Worm (Caenorhabditis elegans) whole organism, L2 larva: ENCODE results near the gene sra-27.

Source experiments
- C34F6.9 ChIP-seq: fragments of 150-350 bp; optimal IDR thresholded peaks from 2 replicates; lab custom pipeline; 2014; ENCODE audit warnings: missing biosample characterization, missing genetic modification characterization
- F13H6.1 ChIP-seq: sonication (generic microtip); optimal IDR thresholded peaks from 2 replicates; lab custom pipeline; 2016; ENCODE audit warnings: missing genetic modification characterization, missing compliant biosample characterization
- R02D3.7 ChIP-seq: fragments of 150-350 bp; optimal IDR thresholded peaks from 2 replicates; lab custom pipeline; 2014; ENCODE audit warnings: missing biosample characterization, missing genetic modification characterization
- Y55F3AM.14 ChIP-seq: fragments of 200-800 bp; sonication (Bioruptor generic); optimal IDR thresholded peaks from 2 replicates; lab custom pipeline; 2018; ENCODE audit warnings: mild to moderate bottlenecking, missing genetic modification characterization, missing compliant biosample characterization
- ZK546.5 ChIP-seq: sonication (generic microtip); optimal IDR thresholded peaks from 2 replicates; lab custom pipeline; 2017; ENCODE audit warnings: missing biosample characterization, missing genetic modification characterization
- alr-1 ChIP-seq: fragments of 150-350 bp; optimal IDR thresholded peaks from 2 replicates; lab custom pipeline; 2014; ENCODE audit warnings: missing biosample characterization, missing genetic modification characterization
- aly-2 ChIP-seq: fragments of 150-350 bp; optimal IDR thresholded peaks from 2 replicates; lab custom pipeline; 2014; ENCODE audit warnings: missing biosample characterization, missing genetic modification characterization
- ama-1 ChIP-seq: fragments of 150-350 bp; optimal IDR thresholded peaks from 2 replicates; lab custom pipeline; 2018; ENCODE audit warnings: inconsistent platforms
- blmp-1 ChIP-seq: sonication (generic microtip); optimal IDR thresholded peaks from 2 replicates; lab custom pipeline; 2017; ENCODE audit warnings: missing genetic modification characterization, mild to moderate bottlenecking, missing compliant biosample characterization, antibody characterized with exemption, moderate library complexity; ENCODE audit not compliant: insufficient read depth
- ceh-16 ChIP-seq: fragments of 150-350 bp; optimal IDR thresholded peaks from 2 replicates; lab custom pipeline; 2014; ENCODE audit warnings: missing biosample characterization, missing genetic modification characterization
- ceh-82 ChIP-seq: fragments of 150-350 bp; optimal IDR thresholded peaks from 2 replicates; lab custom pipeline; 2014; ENCODE audit warnings: missing biosample characterization, missing genetic modification characterization
- crh-2 ChIP-seq: sonication (generic microtip); optimal IDR thresholded peaks from 2 replicates; lab custom pipeline; 2017; ENCODE audit warnings: missing biosample characterization, missing genetic modification characterization
- dmd-4 ChIP-seq: sonication (generic microtip); optimal IDR thresholded peaks from 2 replicates; lab custom pipeline; 2017; ENCODE audit warnings: missing biosample characterization, missing genetic modification characterization
- egl-27 ChIP-seq: sonication (generic microtip); optimal IDR thresholded peaks from 3 replicates; lab custom pipeline; 2017; ENCODE audit warnings: missing biosample characterization, missing genetic modification reagents, missing genetic modification characterization
- elt-1 ChIP-seq: fragments of 150-350 bp; optimal IDR thresholded peaks from 2 replicates; lab custom pipeline; 2014; ENCODE audit warnings: missing biosample characterization, missing genetic modification characterization
- elt-3 ChIP-seq: sonication (generic microtip); optimal IDR thresholded peaks from 2 replicates; lab custom pipeline; 2017; ENCODE audit warnings: missing biosample characterization, missing genetic modification characterization
- fos-1 ChIP-seq: fragments of 150-350 bp; optimal IDR thresholded peaks from 2 replicates; lab custom pipeline; 2014; ENCODE audit warnings: missing biosample characterization, missing genetic modification characterization
- gmeb-1 ChIP-seq: fragments of 150-350 bp; optimal IDR thresholded peaks from 2 replicates; lab custom pipeline; 2014; ENCODE audit warnings: missing biosample characterization, missing genetic modification characterization
- lin-11 ChIP-seq: fragments of 150-350 bp; sonication (generic microtip); optimal IDR thresholded peaks from 2 replicates; lab custom pipeline; 2014; ENCODE audit warnings: missing biosample characterization, missing genetic modification characterization, inconsistent platforms, mixed read lengths
- lin-13 ChIP-seq: fragments of 150-350 bp; optimal IDR thresholded peaks from 2 replicates; lab custom pipeline; 2014; ENCODE audit warnings: missing biosample characterization, missing genetic modification reagents, missing genetic modification characterization
- lin-39 ChIP-seq: fragments of 150-350 bp; optimal IDR thresholded peaks from 2 replicates; lab custom pipeline; 2014; ENCODE audit warnings: missing biosample characterization, missing genetic modification reagents, missing genetic modification characterization
- lsy-2 ChIP-seq, 2 experiments: fragments of 150-350 bp in 1 of 2; sonication (generic microtip) in 1 of 2; optimal IDR thresholded peaks; 2 replicates each; lab custom pipeline; 2014 to 2017; ENCODE audit warnings: missing biosample characterization in 2 of 2, missing genetic modification characterization in 2 of 2
- mab-5 ChIP-seq: fragments of 150-350 bp; optimal IDR thresholded peaks from 2 replicates; lab custom pipeline; 2014; ENCODE audit warnings: missing biosample characterization, missing genetic modification characterization
- mbf-1 ChIP-seq: sonication (generic microtip); optimal IDR thresholded peaks from 2 replicates; lab custom pipeline; 2017; ENCODE audit warnings: missing biosample characterization, missing genetic modification characterization
- mdl-1 ChIP-seq, 2 experiments: fragments of 150-350 bp in 1 of 2; sonication (generic microtip) in 1 of 2; optimal IDR thresholded peaks; 2 replicates each; lab custom pipeline; 2017; ENCODE audit warnings: missing biosample characterization in 2 of 2, missing genetic modification characterization in 2 of 2
- nhr-10 ChIP-seq: sonication (generic microtip); optimal IDR thresholded peaks from 2 replicates; lab custom pipeline; 2017; ENCODE audit warnings: missing biosample characterization, missing genetic modification characterization
- nhr-11 ChIP-seq: fragments of 150-350 bp; optimal IDR thresholded peaks from 2 replicates; lab custom pipeline; 2014; ENCODE audit warnings: missing biosample characterization, missing genetic modification characterization
- nhr-12 ChIP-seq: fragments of 150-350 bp; optimal IDR thresholded peaks from 2 replicates; lab custom pipeline; 2014; ENCODE audit warnings: missing biosample characterization, missing genetic modification characterization
- nhr-129 ChIP-seq: fragments of 150-350 bp; optimal IDR thresholded peaks from 2 replicates; lab custom pipeline; 2014; ENCODE audit warnings: missing biosample characterization, missing genetic modification characterization
- nhr-21 ChIP-seq: fragments of 150-350 bp; optimal IDR thresholded peaks from 2 replicates; lab custom pipeline; 2014; ENCODE audit warnings: missing biosample characterization, missing genetic modification characterization
- nhr-23 ChIP-seq: fragments of 150-350 bp; optimal IDR thresholded peaks from 2 replicates; lab custom pipeline; 2014; ENCODE audit warnings: missing biosample characterization, missing genetic modification reagents, missing genetic modification characterization
- nhr-237 ChIP-seq: fragments of 150-350 bp; optimal IDR thresholded peaks from 2 replicates; lab custom pipeline; 2014; ENCODE audit warnings: missing biosample characterization, missing genetic modification characterization
- nhr-25 ChIP-seq: fragments of 150-350 bp; sonication (generic microtip); optimal IDR thresholded peaks from 3 replicates; lab custom pipeline; 2014; ENCODE audit warnings: missing biosample characterization, missing genetic modification characterization
- nhr-6 ChIP-seq: fragments of 150-350 bp; optimal IDR thresholded peaks from 2 replicates; lab custom pipeline; 2014; ENCODE audit warnings: missing biosample characterization, missing genetic modification characterization
- nhr-77 ChIP-seq: fragments of 150-350 bp; optimal IDR thresholded peaks from 2 replicates; lab custom pipeline; 2014; ENCODE audit warnings: missing biosample characterization, missing genetic modification characterization
- peb-1 ChIP-seq: fragments of 150-350 bp; optimal IDR thresholded peaks from 2 replicates; lab custom pipeline; 2014; ENCODE audit warnings: missing biosample characterization, missing genetic modification characterization
- sem-4 ChIP-seq: fragments of 150-350 bp; optimal IDR thresholded peaks from 2 replicates; lab custom pipeline; 2014; ENCODE audit warnings: missing biosample characterization, missing genetic modification reagents, missing genetic modification characterization
- skn-1 ChIP-seq: sonication (generic microtip); optimal IDR thresholded peaks from 2 replicates; lab custom pipeline; 2017; ENCODE audit warnings: missing biosample characterization, missing genetic modification characterization
- sma-3 ChIP-seq: sonication (generic microtip); optimal IDR thresholded peaks from 2 replicates; lab custom pipeline; 2016; ENCODE audit warnings: missing genetic modification reagents, missing genetic modification characterization, missing compliant biosample characterization
- sma-9 ChIP-seq, 2 experiments: fragments of 150-350 bp in 1 of 2; sonication (generic microtip) in 1 of 2; optimal IDR thresholded peaks; 2 replicates each; lab custom pipeline; 2014 to 2016; ENCODE audit warnings: missing genetic modification characterization in 2 of 2, mild to moderate bottlenecking in 1 of 2, missing biosample characterization in 1 of 2, missing compliant biosample characterization in 1 of 2, missing genetic modification reagents in 1 of 2, moderate library complexity in 1 of 2
- snpc-4 ChIP-seq: fragments of 150-350 bp; optimal IDR thresholded peaks from 2 replicates; lab custom pipeline; 2014; ENCODE audit warnings: missing biosample characterization, missing genetic modification characterization
- unc-39 ChIP-seq: fragments of 150-350 bp; optimal IDR thresholded peaks from 2 replicates; lab custom pipeline; 2014; ENCODE audit warnings: missing biosample characterization, missing genetic modification characterization
- unc-55 ChIP-seq: fragments of 150-350 bp; sonication (generic microtip); optimal IDR thresholded peaks from 3 replicates; lab custom pipeline; 2014; ENCODE audit warnings: missing biosample characterization, missing genetic modification reagents, missing genetic modification characterization
- unc-62 ChIP-seq: fragments of 150-350 bp; optimal IDR thresholded peaks from 2 replicates; lab custom pipeline; 2014; ENCODE audit warnings: missing biosample characterization, missing genetic modification reagents, missing genetic modification characterization
- zag-1 ChIP-seq: fragments of 150-350 bp; optimal IDR thresholded peaks from 2 replicates; lab custom pipeline; 2014; ENCODE audit warnings: missing biosample characterization, missing genetic modification characterization
- ztf-1 ChIP-seq: fragments of 200-800 bp; sonication (Bioruptor generic); conservative IDR thresholded peaks from 2 replicates; pipeline ENCODE4 v1.3.6; 2022; ENCODE audit warnings: missing genetic modification characterization, missing compliant biosample characterization
- ztf-11 ChIP-seq: sonication (generic microtip); optimal IDR thresholded peaks from 2 replicates; lab custom pipeline; 2017; ENCODE audit warnings: missing biosample characterization, missing genetic modification characterization
- ztf-4 ChIP-seq: fragments of 150-350 bp; optimal IDR thresholded peaks from 2 replicates; lab custom pipeline; 2014; ENCODE audit warnings: missing biosample characterization, missing genetic modification characterization

sra-27 gene

ce11 chrII:6561300-6561699, 7.5 kb upstream of the sra-27 start, which contains the start of gene F18C5.10:
TSS of gene F18C5.10 (minus strand) at chrII:6561444.
- TF ChIP-seq lsy-2 (tag; optimal IDR thresholded peaks at IDR 0.05; lab: Kevin White, UChicago) (peak in 1 of 2 experiments; percentile 9), lin-39 (tag; lab: Kevin White, UChicago) (no peak), ztf-11 (tag; lab: Kevin White, UChicago) (no peak), skn-1 (tag; lab: Kevin White, UChicago) (no peak), dmd-4 (tag; lab: Kevin White, UChicago) (no peak), crh-2 (tag; lab: Kevin White, UChicago) (no peak), zag-1 (tag; lab: Kevin White, UChicago) (no peak), nhr-129 (tag; lab: Kevin White, UChicago) (peak; percentile 74), nhr-237 (tag; lab: Kevin White, UChicago) (no peak), ama-1 (lab: Kevin White, UChicago) (peak; percentile 60)

- TF ChIP-seq unc-62 (GFP tag; lab: Kevin White, UChicago), result no peak
- TF ChIP-seq egl-27 (tag; lab: Kevin White, UChicago), result no peak
- TF ChIP-seq nhr-23 (tag; lab: Kevin White, UChicago), result no peak
- no peak for TF ChIP-seq ceh-16
- peak; percentile 72 for TF ChIP-seq nhr-25 (tag; lab: Kevin White, UChicago)
- no peak for TF ChIP-seq nhr-12 (tag; lab: Kevin White, UChicago)
- TF ChIP-seq nhr-10, result no peak
- no peak for TF ChIP-seq unc-55
- no peak for TF ChIP-seq sem-4
- no peak for TF ChIP-seq nhr-237 (tag; lab: Kevin White, UChicago)
- no peak for TF ChIP-seq ztf-1 (GFP tag; lab: Robert Waterston, UW)
- peak in 1 of 2 experiments; percentile 9 for TF ChIP-seq lsy-2 (tag; optimal IDR thresholded peaks at IDR 0.05; lab: Kevin White, UChicago)
- no peak for TF ChIP-seq ZK546.5 (tag; lab: Kevin White, UChicago)
- TF ChIP-seq alr-1, result no peak
- no peak for TF ChIP-seq snpc-4 (tag; lab: Kevin White, UChicago)
- TF ChIP-seq nhr-21, result no peak
- no peak for TF ChIP-seq lin-13 (GFP tag; lab: Kevin White, UChicago)
- TF ChIP-seq lin-11 (tag; lab: Kevin White, UChicago), result no peak
- no peak for TF ChIP-seq elt-3
- TF ChIP-seq ztf-4 (tag; lab: Kevin White, UChicago), result no peak
- TF ChIP-seq nhr-11 (tag; lab: Kevin White, UChicago), result no peak
- no peak for TF ChIP-seq R02D3.7
- peak; percentile 35 for TF ChIP-seq Y55F3AM.14 (GFP tag; lab: Kevin White, UChicago)
- TF ChIP-seq fos-1 (tag; lab: Kevin White, UChicago), result peak; percentile 29
- TF ChIP-seq sma-9 (GFP tag; optimal IDR thresholded peaks at IDR 0.05; lab: Kevin White, UChicago), result peak; percentile 24
- TF ChIP-seq sma-9 (tag; optimal IDR thresholded peaks at IDR 0.05; lab: Kevin White, UChicago), result no peak
- TF ChIP-seq mbf-1 (tag; lab: Kevin White, UChicago), result no peak
- TF ChIP-seq zag-1 (tag; lab: Kevin White, UChicago), result no peak
- no peak for TF ChIP-seq lin-39 (tag; lab: Kevin White, UChicago)
- no peak for TF ChIP-seq gmeb-1 (tag; lab: Kevin White, UChicago)
- no peak for TF ChIP-seq nhr-77
- no peak for TF ChIP-seq aly-2 (tag; lab: Kevin White, UChicago)
- no peak for TF ChIP-seq mab-5
- TF ChIP-seq ama-1 (lab: Kevin White, UChicago), result no peak
- no peak for TF ChIP-seq crh-2 (tag; lab: Kevin White, UChicago)
- no peak for TF ChIP-seq dmd-4 (tag; lab: Kevin White, UChicago)
- TF ChIP-seq elt-1 (tag; lab: Kevin White, UChicago), result no peak
- no peak for TF ChIP-seq skn-1 (tag; lab: Kevin White, UChicago)
- TF ChIP-seq blmp-1 (tag; lab: Kevin White, UChicago), result peak; percentile 94
- no peak for TF ChIP-seq ztf-11 (tag; lab: Kevin White, UChicago)
- peak; percentile 17 for TF ChIP-seq nhr-6
- peak; percentile 56 for TF ChIP-seq sma-3 (GFP tag; lab: Kevin White, UChicago)
- no peak for TF ChIP-seq unc-39 (tag; lab: Kevin White, UChicago)
- no peak for TF ChIP-seq ceh-82 (tag; lab: Kevin White, UChicago)
- no peak for TF ChIP-seq C34F6.9 (tag; lab: Kevin White, UChicago)
- TF ChIP-seq F13H6.1 (tag; lab: Kevin White, UChicago), result peak; percentile 9
- no peak for TF ChIP-seq peb-1 (tag; lab: Kevin White, UChicago)
- TF ChIP-seq mdl-1 (tag; optimal IDR thresholded peaks at IDR 0.05; lab: Kevin White, UChicago), result no peak
- no peak for TF ChIP-seq nhr-129 (tag; lab: Kevin White, UChicago)
- TF ChIP-seq, all 48 proteins: peak for 9
These were observed 6.5 kb upstream of the sra-27 start for ce11 chrII:6562203-6562867.
